Worm (Caenorhabditis elegans) whole organism, young adult: ENCODE results near the gene acer-1.

Experiments used
- F37B4.10 ChIP-seq: fragments of 200-800 bp; sonication (Bioruptor generic); IDR thresholded peaks from 2 replicates; pipeline ENCODE4 v1.3.6; 2022; ENCODE audit warnings: missing genetic modification characterization, missing compliant biosample characterization
- fkh-3 ChIP-seq: sonication (generic microtip); optimal IDR thresholded peaks from 2 replicates; lab custom pipeline; 2016; ENCODE audit warnings: mild to moderate bottlenecking, missing genetic modification characterization, missing compliant biosample characterization
- him-1 ChIP-seq: sonication (generic microtip); optimal IDR thresholded peaks from 2 replicates; lab custom pipeline; 2016; ENCODE audit warnings: missing genotype, missing genetic modification reagents, missing genetic modification characterization, missing compliant biosample characterization
- hrde-1 ChIP-seq: sonication (generic microtip); optimal IDR thresholded peaks from 2 replicates; lab custom pipeline; 2016; ENCODE audit warnings: missing genetic modification characterization, mild to moderate bottlenecking, missing compliant biosample characterization, moderate library complexity, missing genotype, missing genetic modification reagents, borderline replicate concordance

DNA sequence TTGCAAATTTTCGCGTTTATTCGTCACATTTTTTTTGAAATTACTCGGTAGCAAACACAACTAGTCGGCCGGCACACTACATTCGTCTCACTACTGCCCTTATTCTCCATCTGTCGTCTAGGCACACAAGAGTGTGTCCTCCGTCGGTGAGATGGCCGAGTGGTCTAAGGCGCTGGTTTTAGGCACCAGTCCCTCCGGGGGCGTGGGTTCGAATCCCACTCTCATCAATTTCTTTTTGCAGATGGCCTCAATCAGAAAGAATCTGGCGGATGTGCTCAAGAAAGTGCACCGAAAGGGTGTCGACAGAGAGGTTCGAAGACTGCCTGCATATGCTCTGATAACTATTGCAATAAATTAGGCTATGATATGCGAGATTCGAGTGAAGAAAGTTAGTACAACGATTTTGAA, 37.1 kb downstream of the acer-1 start:
- TF ChIP-seq hrde-1 (tag; lab: Kevin White, UChicago) = peak; percentile 48
- TF ChIP-seq fkh-3 (tag; lab: Kevin White, UChicago) = peak; percentile 48
- TF ChIP-seq F37B4.10 (GFP tag; lab: Robert Waterston, UW) = 0 out of 2 replicates have a peak, but pooled peaks have one; percentile 55
- peak; percentile 95 for TF ChIP-seq him-1 (tag; lab: Kevin White, UChicago)
